Worm (Caenorhabditis elegans) whole organism, late embryonic: ENCODE results near the gene nac-2.

ENCODE experiments used
- ama-1 ChIP-seq: fragments of 150-350 bp; optimal IDR thresholded peaks from 2 replicates; lab custom pipeline; 2014
- ceh-2 ChIP-seq: sonication (generic microtip); optimal IDR thresholded peaks from 2 replicates; lab custom pipeline; 2016; ENCODE audit warnings: missing genotype, missing genetic modification characterization, missing compliant biosample characterization
- ceh-31 ChIP-seq: sonication (generic microtip); optimal IDR thresholded peaks from 2 replicates; lab custom pipeline; 2016; ENCODE audit warnings: missing genetic modification characterization, missing compliant biosample characterization
- dmd-4 ChIP-seq: sonication (generic microtip); optimal IDR thresholded peaks from 2 replicates; lab custom pipeline; 2016; ENCODE audit warnings: borderline replicate concordance, missing genetic modification characterization, missing compliant biosample characterization
- ets-4 ChIP-seq: sonication (generic microtip); optimal IDR thresholded peaks from 2 replicates; lab custom pipeline; 2016; ENCODE audit warnings: missing genetic modification characterization, missing compliant biosample characterization
- fkh-6 ChIP-seq: sonication (generic microtip); optimal IDR thresholded peaks from 2 replicates; lab custom pipeline; 2016; ENCODE audit warnings: missing genetic modification characterization, missing compliant biosample characterization
- hlh-15 ChIP-seq: sonication (generic microtip); optimal IDR thresholded peaks from 2 replicates; lab custom pipeline; 2016; ENCODE audit warnings: missing genetic modification characterization, missing compliant biosample characterization
- hlh-8 ChIP-seq: sonication (generic microtip); optimal IDR thresholded peaks from 2 replicates; lab custom pipeline; 2016; ENCODE audit warnings: missing genotype, missing genetic modification characterization, missing compliant biosample characterization
- pha-4 ChIP-seq: fragments of 150-350 bp; optimal IDR thresholded peaks from 2 replicates; lab custom pipeline; 2018; ENCODE audit warnings: missing biosample characterization, missing genetic modification reagents, missing genetic modification characterization
- pqm-1 ChIP-seq: sonication (generic microtip); optimal IDR thresholded peaks from 2 replicates; lab custom pipeline; 2016; ENCODE audit warnings: missing genetic modification characterization, missing compliant biosample characterization
- syd-9 ChIP-seq: sonication (generic microtip); optimal IDR thresholded peaks from 2 replicates; lab custom pipeline; 2016; ENCODE audit warnings: mild to moderate bottlenecking, missing genetic modification characterization, moderate library complexity, missing compliant biosample characterization
- tbx-2 ChIP-seq: sonication (generic microtip); optimal IDR thresholded peaks from 2 replicates; lab custom pipeline; 2016; ENCODE audit warnings: missing genetic modification characterization, missing compliant biosample characterization

DNA sequence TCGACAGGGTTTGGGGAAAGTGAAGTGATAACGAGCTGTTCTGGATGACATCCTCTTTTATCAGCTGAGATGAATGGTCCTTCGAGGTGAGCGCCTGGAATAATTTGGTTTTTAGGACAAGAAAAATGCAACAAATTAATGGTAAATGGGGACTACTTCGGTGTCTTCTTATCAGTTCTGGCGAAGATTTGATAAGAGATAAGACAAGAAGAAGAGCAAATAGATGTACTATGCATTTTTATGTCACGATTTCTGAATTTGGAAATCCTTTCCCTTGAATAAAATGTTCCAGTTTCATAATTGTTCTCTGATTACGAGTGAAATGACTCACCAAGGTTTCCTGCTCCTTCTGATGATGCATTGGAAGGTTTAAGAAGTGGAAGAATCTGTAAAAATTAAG, 45.3 kb downstream of the nac-2 start:
- TF ChIP-seq hlh-15 (no peak), syd-9 (no peak), fkh-6 (no peak), hlh-8 (tag; lab: Kevin White, UChicago) (no peak), pqm-1 (tag; lab: Kevin White, UChicago) (no peak), ceh-2 (tag; lab: Kevin White, UChicago) (no peak), ceh-31 (no peak), ets-4 (tag; lab: Kevin White, UChicago) (no peak), tbx-2 (no peak), pha-4 (tag; lab: Kevin White, UChicago) (no peak), dmd-4 (tag; lab: Kevin White, UChicago) (no peak), ama-1 (lab: Kevin White, UChicago) (no peak)
